Worm (Caenorhabditis elegans) whole organism, L1 larva: ENCODE data around the gene Y75B8A.34.
A peak's percentile ranks its signal among the peaks of the same experiment; 100 is the strongest.

Experiments used
- C04F5.9 ChIP-seq: sonication (generic microtip); optimal IDR thresholded peaks from 2 replicates; lab custom pipeline; 2016; ENCODE audit warnings: missing genetic modification characterization, missing compliant biosample characterization
- F16B12.6 ChIP-seq: fragments of 150-350 bp; optimal IDR thresholded peaks from 2 replicates; lab custom pipeline; 2014; ENCODE audit warnings: missing biosample characterization, missing genetic modification characterization
- alr-1 ChIP-seq: fragments of 200-800 bp; sonication (Bioruptor generic); optimal IDR thresholded peaks from 2 replicates; lab custom pipeline; 2018; ENCODE audit warnings: borderline replicate concordance, mild to moderate bottlenecking, missing genetic modification characterization, missing compliant biosample characterization
- aly-2 ChIP-seq: fragments of 150-350 bp; optimal IDR thresholded peaks from 2 replicates; lab custom pipeline; 2014; ENCODE audit warnings: missing biosample characterization, missing genetic modification characterization
- blmp-1 ChIP-seq: fragments of 150-350 bp; optimal IDR thresholded peaks from 2 replicates; lab custom pipeline; 2014; ENCODE audit warnings: missing biosample characterization, missing genetic modification characterization
- ceh-82 ChIP-seq, 3 experiments: fragments of 150-350 bp in 1 of 3; sonication (generic microtip) in 2 of 3; optimal IDR thresholded peaks; 2 replicates each; lab custom pipeline; 2014 to 2017; ENCODE audit warnings: missing biosample characterization in 3 of 3, missing genetic modification characterization in 3 of 3
- ces-1 ChIP-seq: fragments of 150-350 bp; optimal IDR thresholded peaks from 2 replicates; lab custom pipeline; 2014; ENCODE audit warnings: missing biosample characterization, missing genetic modification reagents, missing genetic modification characterization
- dpl-1 ChIP-seq, 3 experiments: fragments of 150-350 bp in 2 of 3; sonication (generic microtip) in 1 of 3; optimal IDR thresholded peaks; 2 replicates each; lab custom pipeline; 2014 to 2017; ENCODE audit warnings: missing biosample characterization in 3 of 3, missing genetic modification characterization in 3 of 3, missing genetic modification reagents in 3 of 3
- efl-1 ChIP-seq, 4 experiments: fragments of 150-350 bp; optimal IDR thresholded peaks in 3 of 4; peaks in 1 of 4; 1 replicate in 1 of 4; 2 replicates in 3 of 4; lab custom pipeline; 2014; ENCODE audit warnings: missing biosample characterization in 2 of 4, missing genetic modification characterization in 2 of 4, missing genetic modification reagents in 2 of 4
- elt-2 ChIP-seq: sonication (generic microtip); optimal IDR thresholded peaks from 2 replicates; lab custom pipeline; 2016; ENCODE audit warnings: missing genetic modification characterization, mild to moderate bottlenecking, inconsistent platforms, missing compliant biosample characterization, missing genetic modification reagents
- elt-3 ChIP-seq, 6 experiments: fragments of 150-350 bp in 1 of 6; sonication (generic microtip); optimal IDR thresholded peaks; 2 replicates each; lab custom pipeline; 2017 to 2018; ENCODE audit warnings: missing biosample characterization in 6 of 6, missing genetic modification characterization in 6 of 6, inconsistent platforms in 1 of 6
- ets-5 ChIP-seq: fragments of 200-800 bp; sonication (Bioruptor generic); IDR thresholded peaks from 2 replicates; pipeline ENCODE4 v1.3.6; 2022; ENCODE audit warnings: missing genetic modification characterization, missing compliant biosample characterization
- fkh-4 ChIP-seq: sonication (generic microtip); optimal IDR thresholded peaks from 2 replicates; lab custom pipeline; 2016; ENCODE audit warnings: missing compliant biosample characterization, missing genetic modification characterization, borderline replicate concordance
- fos-1 ChIP-seq: fragments of 150-350 bp; optimal IDR thresholded peaks from 2 replicates; lab custom pipeline; 2014; ENCODE audit warnings: missing biosample characterization, missing genetic modification characterization
- hlh-17 ChIP-seq: fragments of 200-800 bp; sonication (Bioruptor generic); optimal IDR thresholded peaks from 2 replicates; lab custom pipeline; 2018; ENCODE audit warnings: missing genetic modification characterization, mild to moderate bottlenecking, missing compliant biosample characterization, moderate library complexity, borderline replicate concordance
- hlh-4 ChIP-seq: sonication (generic microtip); optimal IDR thresholded peaks from 2 replicates; lab custom pipeline; 2016; ENCODE audit warnings: mild to moderate bottlenecking, missing genetic modification characterization, missing compliant biosample characterization
- irx-1 ChIP-seq: sonication (generic microtip); optimal IDR thresholded peaks from 2 replicates; lab custom pipeline; 2016; ENCODE audit warnings: missing genetic modification characterization, missing compliant biosample characterization
- jun-1 ChIP-seq: fragments of 150-350 bp; optimal IDR thresholded peaks from 2 replicates; lab custom pipeline; 2014; ENCODE audit warnings: missing biosample characterization, missing genetic modification reagents, missing genetic modification characterization
- lin-35 ChIP-seq, 2 experiments: fragments of 150-350 bp; optimal IDR thresholded peaks; 2 replicates each; lab custom pipeline; 2014; ENCODE audit warnings: missing biosample characterization in 2 of 2, missing genetic modification characterization in 2 of 2, missing genetic modification reagents in 2 of 2
- lin-39 ChIP-seq: fragments of 150-350 bp; optimal IDR thresholded peaks from 2 replicates; lab custom pipeline; 2014; ENCODE audit warnings: missing biosample characterization, missing genetic modification reagents, missing genetic modification characterization
- mep-1 ChIP-seq: fragments of 150-350 bp; optimal IDR thresholded peaks from 2 replicates; lab custom pipeline; 2014; ENCODE audit warnings: missing biosample characterization, missing genetic modification characterization
- nhr-19 ChIP-seq: fragments of 200-800 bp; sonication (Bioruptor generic); conservative IDR thresholded peaks from 2 replicates; pipeline ENCODE4 v1.3.6; 2022; ENCODE audit warnings: missing genetic modification characterization, missing compliant biosample characterization
- nhr-20 ChIP-seq: sonication (generic microtip); optimal IDR thresholded peaks from 2 replicates; lab custom pipeline; 2016; ENCODE audit warnings: mild to moderate bottlenecking, missing genetic modification characterization, missing compliant biosample characterization
- nhr-28 ChIP-seq: fragments of 150-350 bp; optimal IDR thresholded peaks from 2 replicates; lab custom pipeline; 2014; ENCODE audit warnings: missing biosample characterization, missing genetic modification characterization
- nhr-71 ChIP-seq: sonication (generic microtip); optimal IDR thresholded peaks from 2 replicates; lab custom pipeline; 2016; ENCODE audit warnings: mild to moderate bottlenecking, missing genetic modification characterization, moderate library complexity, missing compliant biosample characterization
- nhr-76 ChIP-seq: sonication (generic microtip); optimal IDR thresholded peaks from 2 replicates; lab custom pipeline; 2017; ENCODE audit warnings: missing biosample characterization, missing genetic modification characterization
- nhr-77 ChIP-seq: fragments of 150-350 bp; optimal IDR thresholded peaks from 2 replicates; lab custom pipeline; 2014; ENCODE audit warnings: missing biosample characterization, missing genetic modification characterization
- nhr-84 ChIP-seq: sonication (generic microtip); optimal IDR thresholded peaks from 2 replicates; lab custom pipeline; 2017; ENCODE audit warnings: missing biosample characterization, missing genetic modification characterization
- nhr-85 ChIP-seq: sonication (generic microtip); peaks from one replicate; lab custom pipeline; 2016; ENCODE audit warnings: missing genetic modification characterization, inconsistent platforms, missing compliant biosample characterization
- nhr-90 ChIP-seq: sonication (generic microtip); optimal IDR thresholded peaks from 2 replicates; lab custom pipeline; 2016; ENCODE audit warnings: mild to moderate bottlenecking, missing genetic modification characterization, missing compliant biosample characterization; ENCODE audit not compliant: poor library complexity
- pag-3 ChIP-seq: sonication (generic microtip); optimal IDR thresholded peaks from 2 replicates; lab custom pipeline; 2017; ENCODE audit warnings: missing genetic modification characterization, mild to moderate bottlenecking, missing compliant biosample characterization, antibody characterized with exemption, borderline replicate concordance; ENCODE audit not compliant: insufficient read depth
- pax-3 ChIP-seq: fragments of 200-800 bp; sonication (Bioruptor generic); optimal IDR thresholded peaks from 2 replicates; lab custom pipeline; 2018; ENCODE audit warnings: mild to moderate bottlenecking, missing genetic modification characterization, moderate library complexity, missing compliant biosample characterization
- pqm-1 ChIP-seq: sonication (generic microtip); optimal IDR thresholded peaks from 3 replicates; lab custom pipeline; 2017; ENCODE audit warnings: missing biosample characterization, missing genetic modification characterization
- skn-1 ChIP-seq: fragments of 150-350 bp; optimal IDR thresholded peaks from 2 replicates; lab custom pipeline; 2014; ENCODE audit warnings: missing biosample characterization, missing genetic modification characterization
- snpc-4 ChIP-seq: fragments of 150-350 bp; optimal IDR thresholded peaks from 2 replicates; lab custom pipeline; 2014; ENCODE audit warnings: missing biosample characterization, missing genetic modification characterization
- snu-23 ChIP-seq: sonication (generic microtip); optimal IDR thresholded peaks from 2 replicates; lab custom pipeline; 2016; ENCODE audit warnings: missing genetic modification characterization, missing compliant biosample characterization
- sptf-1 ChIP-seq: fragments of 150-350 bp; optimal IDR thresholded peaks from 2 replicates; lab custom pipeline; 2014; ENCODE audit warnings: missing biosample characterization, missing genetic modification characterization
- tlp-1 ChIP-seq: fragments of 150-350 bp; optimal IDR thresholded peaks from 2 replicates; lab custom pipeline; 2014; ENCODE audit warnings: missing biosample characterization, missing genetic modification characterization
- unc-130 ChIP-seq: fragments of 150-350 bp; optimal IDR thresholded peaks from 2 replicates; lab custom pipeline; 2017; ENCODE audit warnings: missing biosample characterization, missing genetic modification characterization, inconsistent platforms
- unc-98 ChIP-seq: fragments of 200-800 bp; sonication (Bioruptor generic); IDR thresholded peaks from 2 replicates; pipeline ENCODE4 v1.3.6; 2022; ENCODE audit warnings: missing genetic modification characterization, missing compliant biosample characterization
- vab-15 ChIP-seq: sonication (generic microtip); optimal IDR thresholded peaks from 2 replicates; lab custom pipeline; 2017; ENCODE audit warnings: missing genotype, mild to moderate bottlenecking, missing genetic modification characterization, missing compliant biosample characterization
- xbp-1 ChIP-seq: sonication (generic microtip); optimal IDR thresholded peaks from 2 replicates; lab custom pipeline; 2016; ENCODE audit warnings: missing genetic modification characterization, missing compliant biosample characterization
- zag-1 ChIP-seq: fragments of 150-350 bp; optimal IDR thresholded peaks from 2 replicates; lab custom pipeline; 2014; ENCODE audit warnings: missing biosample characterization, missing genetic modification characterization
- zip-4 ChIP-seq: fragments of 200-800 bp; sonication (Bioruptor generic); optimal IDR thresholded peaks from 2 replicates; lab custom pipeline; 2018; ENCODE audit warnings: mild to moderate bottlenecking, missing genetic modification characterization, moderate library complexity, missing compliant biosample characterization

The Y75B8A.34 gene

DNA sequence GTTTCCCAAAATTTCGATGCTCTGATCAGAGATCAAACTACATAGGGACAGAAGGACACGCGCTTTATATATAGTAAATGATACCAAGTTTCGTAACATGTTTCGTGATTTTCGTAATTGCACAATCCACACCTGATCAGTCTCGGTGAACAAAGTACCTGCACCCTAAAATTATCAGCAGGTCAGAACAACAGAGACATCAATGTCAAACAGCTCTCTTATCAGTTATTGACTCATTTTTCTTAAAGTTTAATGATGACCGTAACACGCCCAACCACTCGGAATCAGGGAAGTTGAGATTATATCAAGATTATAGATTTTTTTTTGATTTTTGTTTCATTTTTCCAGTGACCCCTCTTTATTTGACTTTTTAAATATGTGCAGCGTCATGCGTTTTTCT is 41.9 kb upstream of the Y75B8A.34 start:
- TF ChIP-seq ceh-82 (tag; optimal IDR thresholded peaks at IDR 0.05; lab: Kevin White, UChicago) (no peak), pax-3 (tag; lab: Kevin White, UChicago) (peak; percentile 16), zip-4 (GFP tag; lab: Kevin White, UChicago) (no peak), zag-1 (tag; lab: Kevin White, UChicago) (no peak), hlh-17 (GFP tag; lab: Kevin White, UChicago) (no peak), alr-1 (tag; lab: Kevin White, UChicago) (no peak), pag-3 (tag; lab: Kevin White, UChicago) (no peak), snpc-4 (tag; lab: Kevin White, UChicago) (no peak), jun-1 (peak; percentile 47), ets-5 (GFP tag; lab: Robert Waterston, UW) (no peak), elt-2 (peak; percentile 86), skn-1 (tag; lab: Kevin White, UChicago) (no peak), nhr-71 (tag; lab: Kevin White, UChicago) (peak; percentile 15), unc-130 (tag; lab: Kevin White, UChicago) (no peak), efl-1 (optimal IDR thresholded peaks at IDR 0.05; lab: Kevin White, UChicago) (no peak), efl-1 (GFP tag; optimal IDR thresholded peaks at IDR 0.05 in 1 of 2; lab: Kevin White, UChicago) (peak in 1 of 2 experiments; percentile 76), fkh-4 (tag; lab: Kevin White, UChicago) (no peak), pqm-1 (tag; lab: Kevin White, UChicago) (peak; percentile 64), lin-39 (tag; lab: Kevin White, UChicago) (no peak), nhr-90 (tag; lab: Kevin White, UChicago) (no peak), irx-1 (tag; lab: Kevin White, UChicago) (no peak), snu-23 (GFP tag; lab: Kevin White, UChicago) (no peak), vab-15 (tag; lab: Kevin White, UChicago) (no peak), xbp-1 (tag; lab: Kevin White, UChicago) (no peak), nhr-28 (tag; lab: Kevin White, UChicago) (no peak), nhr-76 (tag; lab: Kevin White, UChicago) (no peak), dpl-1 (GFP tag; optimal IDR thresholded peaks at IDR 0.05; lab: Kevin White, UChicago) (no peak), tlp-1 (tag; lab: Kevin White, UChicago) (no peak), lin-35 (GFP tag; optimal IDR thresholded peaks at IDR 0.05; lab: Kevin White, UChicago) (peak in 1 of 2 experiments; percentile 30)

DNA sequence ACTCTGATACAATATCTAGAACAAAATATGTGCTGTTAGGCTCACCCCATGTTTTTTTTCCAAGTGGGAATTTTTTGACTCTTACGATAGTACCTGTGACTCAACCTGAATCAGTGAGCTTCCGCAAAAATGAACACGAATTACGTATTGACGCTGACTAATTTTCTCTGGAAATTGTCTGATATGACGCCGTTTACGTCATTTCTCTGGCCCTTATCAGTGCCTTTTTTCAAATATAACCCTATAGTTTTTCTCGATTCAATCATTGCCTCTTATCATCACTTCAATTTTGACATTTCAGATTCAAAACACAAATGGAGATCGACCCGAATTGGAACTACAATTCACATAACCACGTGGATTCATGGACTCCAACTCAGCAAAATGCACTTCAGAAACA is 40.6 kb upstream of the Y75B8A.34 start, which contains the start of gene Y75B8A.28:
Gene Y75B8A.28, plus strand, starts transcription at position 296 of the 400 bp plus-strand sequence.
- TF ChIP-seq fos-1 (no peak), elt-2 (peak; percentile 80), unc-98 (GFP tag; lab: Robert Waterston, UW) (no peak), efl-1 (optimal IDR thresholded peaks at IDR 0.05; lab: Kevin White, UChicago) (no peak), efl-1 (GFP tag; optimal IDR thresholded peaks at IDR 0.05 in 1 of 2; lab: Kevin White, UChicago) (peak in 1 of 2 experiments; percentile 60), pqm-1 (tag; lab: Kevin White, UChicago) (peak; percentile 97), jun-1 (peak; percentile 78), tlp-1 (tag; lab: Kevin White, UChicago) (peak; percentile 13), hlh-17 (GFP tag; lab: Kevin White, UChicago) (no peak), lin-35 (GFP tag; optimal IDR thresholded peaks at IDR 0.05; lab: Kevin White, UChicago) (peak in 1 of 2 experiments; percentile 18), pax-3 (tag; lab: Kevin White, UChicago) (peak; percentile 52)

DNA sequence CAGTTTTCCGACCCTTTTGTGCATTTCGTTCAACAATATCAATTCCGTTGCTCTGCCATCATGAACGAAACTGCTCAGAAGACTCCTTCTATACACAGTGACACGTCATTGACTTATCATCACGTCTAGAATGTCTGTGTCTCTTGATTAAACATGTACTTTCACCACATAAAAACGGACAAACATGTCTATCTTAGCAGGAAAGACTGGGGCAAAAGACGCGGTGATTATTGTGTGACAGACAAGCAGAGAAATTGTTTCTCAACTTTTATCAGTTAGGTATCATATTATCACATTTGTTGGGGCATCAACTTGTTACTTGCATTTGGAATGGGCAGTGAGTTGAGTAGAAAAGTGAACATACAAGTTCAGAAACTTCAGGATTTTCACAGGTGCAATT is 34.1 kb upstream of the Y75B8A.34 start:
- TF ChIP-seq nhr-71 (tag; lab: Kevin White, UChicago) (no peak), irx-1 (tag; lab: Kevin White, UChicago) (no peak), jun-1 (peak; percentile 11), tlp-1 (tag; lab: Kevin White, UChicago) (no peak), F16B12.6 (tag; lab: Kevin White, UChicago) (no peak), C04F5.9 (tag; lab: Kevin White, UChicago) (no peak), lin-35 (GFP tag; optimal IDR thresholded peaks at IDR 0.05; lab: Kevin White, UChicago) (peak in 1 of 2 experiments; percentile 50), nhr-77 (tag; lab: Kevin White, UChicago) (no peak), elt-3 (tag; optimal IDR thresholded peaks at IDR 0.05; lab: Kevin White, UChicago) (peak in 1 of 6 experiments; percentile 86), fkh-4 (tag; lab: Kevin White, UChicago) (no peak), ces-1 (GFP tag; lab: Kevin White, UChicago) (no peak), nhr-90 (tag; lab: Kevin White, UChicago) (peak; percentile 14), nhr-84 (no peak), hlh-4 (tag; lab: Kevin White, UChicago) (no peak), dpl-1 (GFP tag; optimal IDR thresholded peaks at IDR 0.05; lab: Kevin White, UChicago) (no peak), mep-1 (peak; percentile 10), aly-2 (tag; lab: Kevin White, UChicago) (no peak), nhr-20 (no peak), nhr-85 (tag; lab: Kevin White, UChicago) (peak; percentile 68), sptf-1 (tag; lab: Kevin White, UChicago) (no peak), snu-23 (GFP tag; lab: Kevin White, UChicago) (peak; percentile 26), efl-1 (optimal IDR thresholded peaks at IDR 0.05; lab: Kevin White, UChicago) (no peak), efl-1 (GFP tag; optimal IDR thresholded peaks at IDR 0.05 in 1 of 2; lab: Kevin White, UChicago) (peak in 1 of 2 experiments; percentile 64), blmp-1 (tag; lab: Kevin White, UChicago) (peak; percentile 11), nhr-19 (0 out of 2 replicates have a peak, but pooled peaks have one; percentile 5), elt-2 (peak; percentile 82)
